Worm (Caenorhabditis elegans) whole organism, mixed stage, embryonic: ENCODE results near the gene srsx-39.

Source experiments
- nhr-237 ChIP-seq: fragments of 150-350 bp; optimal IDR thresholded peaks from 2 replicates; lab custom pipeline; 2014; ENCODE audit warnings: missing biosample characterization, missing genetic modification characterization
- nhr-28 ChIP-seq: fragments of 150-350 bp; optimal IDR thresholded peaks from 2 replicates; lab custom pipeline; 2014; ENCODE audit warnings: missing biosample characterization, missing genetic modification characterization
- nhr-76 ChIP-seq: sonication (generic microtip); optimal IDR thresholded peaks from 2 replicates; lab custom pipeline; 2017; ENCODE audit warnings: missing biosample characterization, missing genetic modification characterization
- pha-4 ChIP-seq: fragments of 150-350 bp; optimal IDR thresholded peaks from 2 replicates; lab custom pipeline; 2018; ENCODE audit warnings: missing biosample characterization, missing genetic modification reagents, missing genetic modification characterization
- snpc-4 ChIP-seq: fragments of 150-350 bp; optimal IDR thresholded peaks from 2 replicates; lab custom pipeline; 2014; ENCODE audit warnings: missing biosample characterization, missing genetic modification characterization
- unc-62 ChIP-seq: fragments of 150-350 bp; optimal IDR thresholded peaks from 2 replicates; lab custom pipeline; 2014; ENCODE audit warnings: missing biosample characterization, missing genetic modification reagents, missing genetic modification characterization

DNA sequence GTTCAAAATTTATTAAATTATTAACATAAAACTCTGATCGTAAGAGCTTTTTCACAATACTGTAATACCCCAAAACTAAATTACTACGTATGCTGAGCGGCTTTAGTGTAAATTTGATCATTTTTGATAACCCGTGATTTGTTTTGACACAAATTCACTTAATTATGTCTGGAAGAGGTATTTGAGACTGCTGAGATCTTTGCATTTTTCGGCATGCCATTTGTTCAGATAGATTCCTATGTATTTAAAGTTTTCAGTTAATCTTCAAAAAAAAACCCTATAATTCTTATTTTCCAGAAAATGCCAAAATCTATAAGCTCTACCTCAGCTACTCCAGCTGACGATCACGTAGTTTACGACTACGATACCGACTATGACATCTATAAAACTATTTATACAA, 26.3 kb downstream of the srsx-39 start, which contains the start of gene srw-15:
- TF ChIP-seq snpc-4 (tag; lab: Kevin White, UChicago) (no peak), nhr-76 (tag; lab: Kevin White, UChicago) (no peak), nhr-28 (tag; lab: Kevin White, UChicago) (no peak), unc-62 (GFP tag; lab: Kevin White, UChicago) (no peak), pha-4 (tag; lab: Kevin White, UChicago) (no peak), nhr-237 (tag; lab: Kevin White, UChicago) (no peak)
